Worm (Caenorhabditis elegans) whole organism, young adult: ENCODE data around the gene C30G4.4.

Experiments
- D2030.7 ChIP-seq: fragments of 200-800 bp; sonication (Bioruptor generic); IDR thresholded peaks from 2 replicates; pipeline ENCODE4 v1.3.6; 2022; ENCODE audit warnings: missing genetic modification reagents, missing genetic modification characterization, missing compliant biosample characterization
- T26A5.8 ChIP-seq: sonication (generic microtip); optimal IDR thresholded peaks from 2 replicates; lab custom pipeline; 2016; ENCODE audit warnings: missing genetic modification characterization, missing compliant biosample characterization
- athp-1 ChIP-seq: sonication (generic microtip); optimal IDR thresholded peaks from 2 replicates; lab custom pipeline; 2017; ENCODE audit warnings: mild to moderate bottlenecking, missing genetic modification characterization, missing compliant biosample characterization
- dpff-1 ChIP-seq: sonication (generic microtip); optimal IDR thresholded peaks from 2 replicates; lab custom pipeline; 2017; ENCODE audit warnings: mild to moderate bottlenecking, missing genetic modification characterization, missing compliant biosample characterization
- lin-54 ChIP-seq: fragments of 200-800 bp; sonication (Bioruptor generic); optimal IDR thresholded peaks from 2 replicates; lab custom pipeline; 2018; ENCODE audit warnings: mild to moderate bottlenecking, missing genetic modification characterization, missing compliant biosample characterization
- rec-8 ChIP-seq, 2 experiments: sonication (generic microtip); optimal IDR thresholded peaks; 2 replicates each; lab custom pipeline; 2016; ENCODE audit warnings: mild to moderate bottlenecking in 2 of 2, missing genetic modification characterization in 2 of 2, missing genetic modification reagents in 2 of 2, missing genotype in 2 of 2, missing biosample characterization in 1 of 2, missing compliant biosample characterization in 1 of 2, moderate library complexity in 1 of 2
- unc-130 ChIP-seq: sonication (generic microtip); optimal IDR thresholded peaks from 2 replicates; lab custom pipeline; 2016; ENCODE audit warnings: missing genetic modification reagents, missing genetic modification characterization, missing compliant biosample characterization
- unc-62 ChIP-seq: fragments of 150-350 bp; optimal IDR thresholded peaks from 2 replicates; lab custom pipeline; 2014; ENCODE audit warnings: missing biosample characterization, missing genetic modification reagents, missing genetic modification characterization
- ztf-25 ChIP-seq: fragments of 200-800 bp; sonication (Bioruptor generic); IDR thresholded peaks from 2 replicates; pipeline ENCODE4 v1.3.6; 2022; ENCODE audit warnings: missing genetic modification reagents, missing genetic modification characterization, missing compliant biosample characterization

DNA sequence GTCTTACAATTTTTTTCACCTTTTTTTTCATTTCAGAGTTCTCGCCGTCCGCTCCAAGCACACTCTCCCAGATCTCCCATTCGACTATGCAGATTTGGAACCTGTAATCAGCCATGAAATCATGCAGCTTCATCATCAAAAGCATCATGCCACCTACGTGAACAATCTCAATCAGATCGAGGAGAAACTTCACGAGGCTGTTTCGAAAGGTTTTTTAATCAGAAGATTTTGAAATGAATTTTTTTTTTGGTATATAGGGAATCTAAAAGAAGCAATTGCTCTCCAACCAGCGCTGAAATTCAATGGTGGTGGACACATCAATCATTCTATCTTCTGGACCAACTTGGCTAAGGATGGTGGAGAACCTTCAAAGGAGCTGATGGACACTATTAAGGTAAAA is 21.2 kb upstream of the C30G4.4 start, which contains the start of gene C08A9.3:
- TF ChIP-seq ztf-25 (GFP tag; lab: Robert Waterston, UW), result no peak
- TF ChIP-seq dpff-1, result no peak
- no peak for TF ChIP-seq unc-130
- no peak for TF ChIP-seq lin-54
- no peak for TF ChIP-seq athp-1 (tag; lab: Kevin White, UChicago)
- TF ChIP-seq D2030.7 (GFP tag; lab: Robert Waterston, UW), result no peak
- no peak for TF ChIP-seq unc-62
- TF ChIP-seq T26A5.8 (tag; lab: Kevin White, UChicago), result no peak
- no peak for TF ChIP-seq rec-8 (tag; optimal IDR thresholded peaks at IDR 0.05; lab: Kevin White, UChicago)
